Worm (Caenorhabditis elegans) whole organism, L4 larva: Measurements from ENCODE around the gene nlp-31.

Experiments
- F26F4.8 ChIP-seq: fragments of 200-800 bp; sonication (Bioruptor generic); conservative IDR thresholded peaks from 2 replicates; pipeline ENCODE4 v1.3.6; 2022; ENCODE audit warnings: missing genetic modification characterization, missing compliant biosample characterization
- F49E8.2 ChIP-seq: sonication (generic microtip); optimal IDR thresholded peaks from 2 replicates; lab custom pipeline; 2016; ENCODE audit warnings: missing compliant biosample characterization, mild to moderate bottlenecking, missing genetic modification characterization, borderline replicate concordance
- R02D3.7 ChIP-seq: fragments of 150-350 bp; sonication (generic microtip); optimal IDR thresholded peaks from 3 replicates; lab custom pipeline; 2014; ENCODE audit warnings: missing biosample characterization, missing genetic modification characterization
- T20F7.1 ChIP-seq: fragments of 200-800 bp; sonication (Bioruptor generic); optimal IDR thresholded peaks from 2 replicates; lab custom pipeline; 2018; ENCODE audit warnings: mild to moderate bottlenecking, missing genetic modification characterization, missing compliant biosample characterization
- T26A8.4 ChIP-seq: fragments of 200-800 bp; sonication (Bioruptor generic); IDR thresholded peaks from 2 replicates; pipeline ENCODE4 v1.3.6; 2022; ENCODE audit warnings: missing genetic modification characterization, missing compliant biosample characterization
- arid-1 ChIP-seq: fragments of 200-800 bp; sonication (Bioruptor generic); conservative IDR thresholded peaks from 2 replicates; pipeline ENCODE4 v1.3.6; 2022; ENCODE audit warnings: missing genetic modification reagents, missing genetic modification characterization, missing compliant biosample characterization
- attf-4 ChIP-seq: sonication (generic microtip); optimal IDR thresholded peaks from 3 replicates; lab custom pipeline; 2017; ENCODE audit warnings: missing biosample characterization, missing genetic modification characterization
- daf-16 ChIP-seq, 3 experiments: sonication (generic microtip); optimal IDR thresholded peaks; 2 replicates each; lab custom pipeline; 2016 to 2017; ENCODE audit warnings: missing genetic modification characterization in 3 of 3, missing genetic modification reagents in 3 of 3, mild to moderate bottlenecking in 2 of 3, missing compliant biosample characterization in 2 of 3, missing biosample characterization in 1 of 3, moderate library complexity in 1 of 3
- dmd-6 ChIP-seq: fragments of 200-800 bp; sonication (Bioruptor generic); IDR thresholded peaks from 2 replicates; pipeline ENCODE4 v1.3.6; 2022; ENCODE audit warnings: missing genetic modification reagents, missing genetic modification characterization, missing compliant biosample characterization
- dpl-1 ChIP-seq: fragments of 150-350 bp; optimal IDR thresholded peaks from 2 replicates; lab custom pipeline; 2014; ENCODE audit warnings: missing biosample characterization, missing genetic modification reagents, missing genetic modification characterization
- dve-1 ChIP-seq: sonication (generic microtip); optimal IDR thresholded peaks from 2 replicates; lab custom pipeline; 2017; ENCODE audit warnings: antibody characterized with exemption, mild to moderate bottlenecking, missing genetic modification characterization, missing compliant biosample characterization; ENCODE audit not compliant: insufficient read depth
- fkh-10 ChIP-seq: fragments of 150-350 bp; optimal IDR thresholded peaks from 2 replicates; lab custom pipeline; 2014; ENCODE audit warnings: missing biosample characterization, missing genetic modification reagents, missing genetic modification characterization
- fos-1 ChIP-seq: fragments of 150-350 bp; optimal IDR thresholded peaks from 2 replicates; lab custom pipeline; 2014; ENCODE audit warnings: missing biosample characterization, missing genetic modification characterization
- hlh-11 ChIP-seq: fragments of 200-800 bp; sonication (Bioruptor generic); optimal IDR thresholded peaks from 2 replicates; lab custom pipeline; 2018; ENCODE audit warnings: mild to moderate bottlenecking, missing genetic modification characterization, missing compliant biosample characterization
- hlh-30 ChIP-seq: sonication (generic microtip); optimal IDR thresholded peaks from 2 replicates; lab custom pipeline; 2017; ENCODE audit warnings: antibody characterized with exemption, mild to moderate bottlenecking, missing genetic modification characterization, missing compliant biosample characterization; ENCODE audit not compliant: insufficient read depth
- hmg-1.1 ChIP-seq: fragments of 200-800 bp; sonication (Bioruptor generic); IDR thresholded peaks from 2 replicates; pipeline ENCODE4 v1.3.6; 2022; ENCODE audit warnings: missing genetic modification reagents, missing genetic modification characterization, missing compliant biosample characterization
- lin-1 ChIP-seq: fragments of 200-800 bp; sonication (Bioruptor generic); IDR thresholded peaks from 2 replicates; pipeline ENCODE4 v1.3.6; 2022; ENCODE audit warnings: missing genetic modification reagents, missing genetic modification characterization, missing compliant biosample characterization
- lin-13 ChIP-seq: fragments of 150-350 bp; optimal IDR thresholded peaks from 2 replicates; lab custom pipeline; 2014; ENCODE audit warnings: missing biosample characterization, missing genetic modification reagents, missing genetic modification characterization
- lsy-2 ChIP-seq, 2 experiments: fragments of 150-350 bp in 1 of 2; sonication (generic microtip) in 1 of 2; optimal IDR thresholded peaks; 2 replicates each; lab custom pipeline; 2014 to 2017; ENCODE audit warnings: missing biosample characterization in 2 of 2, missing genetic modification characterization in 2 of 2
- madf-5 ChIP-seq, 2 experiments: fragments of 200-800 bp; sonication (Bioruptor generic); IDR thresholded peaks; 2 replicates each; pipeline ENCODE4 v1.3.6; 2022; ENCODE audit warnings: missing compliant biosample characterization in 2 of 2, missing genetic modification characterization in 2 of 2
- madf-9 ChIP-seq: fragments of 200-800 bp; sonication (Bioruptor generic); conservative IDR thresholded peaks from 2 replicates; pipeline ENCODE4 v1.3.6; 2022; ENCODE audit warnings: missing genetic modification reagents, missing genetic modification characterization, missing compliant biosample characterization
- mdl-1 ChIP-seq, 2 experiments: fragments of 150-350 bp in 1 of 2; sonication (generic microtip) in 1 of 2; optimal IDR thresholded peaks; 2 replicates each; lab custom pipeline; 2014 to 2017; ENCODE audit warnings: missing biosample characterization in 2 of 2, missing genetic modification characterization in 2 of 2
- nhr-102 ChIP-seq: sonication (generic microtip); optimal IDR thresholded peaks from 2 replicates; lab custom pipeline; 2016; ENCODE audit warnings: mild to moderate bottlenecking, missing genetic modification characterization, moderate library complexity, missing compliant biosample characterization
- nhr-11 ChIP-seq: fragments of 150-350 bp; optimal IDR thresholded peaks from 2 replicates; lab custom pipeline; 2014; ENCODE audit warnings: missing biosample characterization, missing genetic modification characterization
- nhr-28 ChIP-seq: fragments of 150-350 bp; optimal IDR thresholded peaks from 2 replicates; lab custom pipeline; 2014; ENCODE audit warnings: missing biosample characterization, missing genetic modification characterization
- nhr-41 ChIP-seq: fragments of 200-800 bp; sonication (Bioruptor generic); IDR thresholded peaks from 2 replicates; pipeline ENCODE4 v1.3.6; 2022; ENCODE audit warnings: missing genetic modification reagents, missing genetic modification characterization, missing compliant biosample characterization
- nhr-48 ChIP-seq: sonication (generic microtip); optimal IDR thresholded peaks from 2 replicates; lab custom pipeline; 2016; ENCODE audit warnings: mild to moderate bottlenecking, missing genetic modification characterization, missing compliant biosample characterization
- nhr-6 ChIP-seq: fragments of 150-350 bp; optimal IDR thresholded peaks from 2 replicates; lab custom pipeline; 2014; ENCODE audit warnings: missing biosample characterization, missing genetic modification characterization
- nhr-77 ChIP-seq: fragments of 150-350 bp; optimal IDR thresholded peaks from 2 replicates; lab custom pipeline; 2014; ENCODE audit warnings: missing biosample characterization, missing genetic modification characterization
- pha-4 ChIP-seq, 2 experiments: fragments of 150-350 bp in 1 of 2; fragments of 200-800 bp in 1 of 2; sonication (Bioruptor generic) in 1 of 2; IDR thresholded peaks in 1 of 2; optimal IDR thresholded peaks in 1 of 2; 2 replicates each; pipeline versions ENCODE4 v1.3.6 to Lab custom; 2014 to 2022; ENCODE audit warnings: missing genetic modification characterization in 2 of 2, missing genetic modification reagents in 2 of 2, missing biosample characterization in 1 of 2, missing compliant biosample characterization in 1 of 2
- php-3 ChIP-seq: fragments of 200-800 bp; sonication (Bioruptor generic); IDR thresholded peaks from 2 replicates; pipeline ENCODE4 v1.3.6; 2022; ENCODE audit warnings: missing genetic modification reagents, missing genetic modification characterization, missing compliant biosample characterization
- pqm-1 ChIP-seq: sonication (generic microtip); optimal IDR thresholded peaks from 2 replicates; lab custom pipeline; 2017; ENCODE audit warnings: missing biosample characterization, missing genetic modification characterization
- snpc-1.2 ChIP-seq: fragments of 200-800 bp; sonication (Bioruptor generic); IDR thresholded peaks from 2 replicates; pipeline ENCODE4 v1.3.6; 2022; ENCODE audit warnings: missing genetic modification reagents, missing genetic modification characterization, missing compliant biosample characterization
- tag-97 ChIP-seq: fragments of 200-800 bp; sonication (Bioruptor generic); IDR thresholded peaks from 2 replicates; pipeline ENCODE4 v1.3.6; 2022; ENCODE audit warnings: missing genetic modification characterization, missing compliant biosample characterization
- unc-130 ChIP-seq: sonication (generic microtip); optimal IDR thresholded peaks from 2 replicates; lab custom pipeline; 2016; ENCODE audit warnings: missing genetic modification reagents, missing genetic modification characterization, missing compliant biosample characterization
- zfp-3 ChIP-seq: fragments of 200-800 bp; sonication (Bioruptor generic); conservative IDR thresholded peaks from 2 replicates; pipeline ENCODE4 v1.3.6; 2022; ENCODE audit warnings: missing genetic modification reagents, missing genetic modification characterization, missing compliant biosample characterization
- zip-2 ChIP-seq: fragments of 150-350 bp; optimal IDR thresholded peaks from 2 replicates; lab custom pipeline; 2014; ENCODE audit warnings: missing biosample characterization, missing genetic modification characterization
- ztf-11 ChIP-seq: fragments of 150-350 bp; optimal IDR thresholded peaks from 2 replicates; lab custom pipeline; 2014; ENCODE audit warnings: missing biosample characterization, missing genetic modification characterization
- ztf-7 ChIP-seq: fragments of 150-350 bp; optimal IDR thresholded peaks from 2 replicates; lab custom pipeline; 2014; ENCODE audit warnings: missing biosample characterization, missing genetic modification characterization

Gene nlp-31

DNA sequence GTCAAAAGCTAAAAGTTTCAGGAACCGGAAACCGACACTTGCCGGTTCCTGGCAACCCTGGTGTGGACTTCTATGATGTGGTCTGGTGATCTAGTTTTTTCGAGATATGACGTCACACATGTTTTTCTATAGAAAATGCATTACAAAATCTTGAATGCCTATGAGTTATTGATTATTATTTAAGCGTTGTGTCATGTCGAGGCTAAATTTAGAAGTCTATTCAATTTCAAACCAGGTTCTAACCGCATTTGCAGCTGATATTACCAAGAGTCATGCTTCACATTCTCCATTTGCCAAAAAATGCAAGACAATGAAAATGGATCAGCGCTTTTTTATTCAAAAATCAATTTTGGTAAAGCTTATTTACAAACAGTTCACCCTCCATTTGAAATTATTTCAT, 39.3 kb downstream of the nlp-31 start, which contains the start of gene K09D9.3 (continued):
- TF ChIP-seq lsy-2 (tag; optimal IDR thresholded peaks at IDR 0.05; lab: Kevin White, UChicago) = no peak

ce11 chrV:4021776-4022175, 41.9 kb downstream of the nlp-31 start, which contains the start of gene K09D9.14:
Gene K09D9.14, minus strand, starts transcription at chrV:4021876.
- TF ChIP-seq hmg-1.1 (GFP tag; lab: Robert Waterston, UW) (no peak), T26A8.4 (no peak), arid-1 (GFP tag; lab: Robert Waterston, UW) (no peak), R02D3.7 (tag; lab: Kevin White, UChicago) (no peak), zfp-3 (GFP tag; lab: Robert Waterston, UW) (no peak), snpc-1.2 (GFP tag; lab: Robert Waterston, UW) (no peak), fkh-10 (GFP tag; lab: Kevin White, UChicago) (no peak), unc-130 (GFP tag; lab: Kevin White, UChicago) (no peak), lin-1 (GFP tag; lab: Robert Waterston, UW) (no peak), F49E8.2 (tag; lab: Kevin White, UChicago) (no peak), php-3 (GFP tag; lab: Robert Waterston, UW) (no peak), ztf-11 (tag; lab: Kevin White, UChicago) (no peak), mdl-1 (tag; optimal IDR thresholded peaks at IDR 0.05; lab: Kevin White, UChicago) (no peak), madf-9 (GFP tag; lab: Robert Waterston, UW) (no peak), tag-97 (GFP tag; lab: Robert Waterston, UW) (no peak), fos-1 (tag; lab: Kevin White, UChicago) (no peak)

DNA sequence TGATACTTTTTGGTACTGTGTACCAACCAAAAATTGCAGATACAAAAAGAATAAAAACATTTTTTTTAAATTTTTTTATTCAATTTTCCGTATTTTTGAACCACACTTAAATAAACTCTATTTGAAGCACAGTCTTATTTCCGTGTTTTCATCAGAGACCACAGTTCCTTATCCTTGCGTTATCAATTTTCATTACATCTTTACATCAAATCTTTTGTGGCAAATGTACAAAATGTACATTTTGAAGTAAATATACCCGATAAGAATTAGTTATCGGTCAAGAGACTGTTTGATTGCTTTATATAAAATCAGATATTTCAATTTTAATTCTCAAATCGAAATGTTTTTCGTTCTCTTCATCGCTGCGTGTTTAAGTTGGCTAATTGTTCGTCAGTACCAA, 42.5 kb downstream of the nlp-31 start, which contains the start of gene cyp-35A3:
Gene cyp-35A3, plus strand, starts transcription at position 301 of the 400 bp plus-strand sequence.
- TF ChIP-seq nhr-11 (tag; lab: Kevin White, UChicago) (no peak), fkh-10 (GFP tag; lab: Kevin White, UChicago) (no peak), F26F4.8 (GFP tag; lab: Robert Waterston, UW) (no peak)

DNA sequence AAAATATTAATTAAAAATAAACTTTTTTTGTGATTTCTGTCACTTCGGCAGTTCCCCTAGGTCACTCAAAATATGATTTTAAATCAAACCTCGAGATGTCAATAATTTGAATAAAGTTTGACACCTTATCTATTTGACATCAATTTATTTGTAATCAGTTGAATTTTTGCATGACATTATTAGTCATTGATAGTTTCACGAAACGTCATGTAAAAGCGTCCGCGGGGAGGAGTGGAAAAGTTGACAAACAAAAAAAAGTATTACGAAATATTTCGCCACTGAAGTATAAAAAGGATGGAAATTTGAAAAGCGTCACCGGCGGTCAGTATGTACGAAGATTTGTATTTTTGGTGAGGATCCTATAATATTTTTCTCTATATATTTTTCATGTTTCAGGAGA, 44.9 kb downstream of the nlp-31 start, which contains the start of gene K09D9.1:
Gene K09D9.1, plus strand, starts transcription at position 271 of the 400 bp plus-strand sequence.
- TF ChIP-seq dpl-1 (GFP tag; lab: Kevin White, UChicago) = peak; percentile 14
- TF ChIP-seq zip-2 (tag; lab: Kevin White, UChicago) = peak; percentile 95
- peak; percentile 84 for TF ChIP-seq hlh-11 (tag; lab: Kevin White, UChicago)
- peak; percentile 67 for TF ChIP-seq ztf-7
- TF ChIP-seq nhr-28 (tag; lab: Kevin White, UChicago) = peak; percentile 81
- no peak for TF ChIP-seq lin-13 (GFP tag; lab: Kevin White, UChicago)
- TF ChIP-seq pha-4 (GFP tag; IDR thresholded peaks at IDR 0.05; lab: Robert Waterston, UW) = peak; percentile 38; the same call in 1 of the 2 replicates
- peak; percentile 29 for TF ChIP-seq pha-4 (tag; optimal IDR thresholded peaks at IDR 0.05; lab: Kevin White, UChicago)
- TF ChIP-seq pqm-1 (tag; lab: Kevin White, UChicago) = peak; percentile 75
- TF ChIP-seq nhr-41 (GFP tag; lab: Robert Waterston, UW) = peak; percentile 58; the same call in 1 of the 2 replicates
- TF ChIP-seq nhr-102 (tag; lab: Kevin White, UChicago) = peak; percentile 66
- TF ChIP-seq madf-5 (GFP tag; IDR thresholded peaks at IDR 0.05; lab: Robert Waterston, UW) = no peak
- peak; percentile 97 for TF ChIP-seq dmd-6 (GFP tag; lab: Robert Waterston, UW)
- no peak for TF ChIP-seq attf-4 (tag; lab: Kevin White, UChicago)
- TF ChIP-seq nhr-6 = peak; percentile 17
- TF ChIP-seq nhr-77 = peak; percentile 86
- 0 out of 2 replicates have a peak, but pooled peaks have one; percentile 45 for TF ChIP-seq lin-1 (GFP tag; lab: Robert Waterston, UW)
- peak; percentile 70 for TF ChIP-seq T20F7.1 (GFP tag; lab: Kevin White, UChicago)
- peak; percentile 79 for TF ChIP-seq hlh-30
- TF ChIP-seq T26A8.4 = no peak
- peak; percentile 93 for TF ChIP-seq dve-1
- no peak for TF ChIP-seq nhr-11 (tag; lab: Kevin White, UChicago)
- TF ChIP-seq nhr-48 (tag; lab: Kevin White, UChicago) = peak; percentile 45
- peak; percentile 78 for TF ChIP-seq php-3 (GFP tag; lab: Robert Waterston, UW)
- TF ChIP-seq daf-16 (GFP tag; optimal IDR thresholded peaks at IDR 0.05; lab: Kevin White, UChicago) = peak in 1 of 2 experiments; percentile 57
- peak; percentile 95 for TF ChIP-seq daf-16 (tag; optimal IDR thresholded peaks at IDR 0.05; lab: Kevin White, UChicago)
- TF ChIP-seq arid-1 (GFP tag; lab: Robert Waterston, UW) = no peak
